Worm (Caenorhabditis elegans): ENCODE measurements around the gene cca-1.

DNA sequence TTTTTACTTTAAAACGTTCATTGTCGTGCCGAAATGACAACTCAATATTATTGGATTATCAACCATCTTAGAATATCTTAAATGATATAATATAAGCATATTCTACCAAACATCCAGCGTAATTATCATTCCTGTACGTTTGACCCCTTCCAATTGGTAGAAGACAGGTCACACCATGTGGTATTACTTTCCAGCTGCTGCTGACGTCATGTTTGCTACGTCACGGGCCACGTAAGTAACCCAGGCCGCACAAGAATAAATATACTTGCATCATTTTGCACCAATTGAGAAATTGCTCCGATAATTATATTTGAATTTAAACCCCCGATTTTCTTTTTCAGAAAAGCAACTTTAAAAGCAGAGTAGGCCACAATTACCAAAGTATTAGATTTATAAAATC is 39.9 kb upstream of the cca-1 start:
- TF ChIP-seq lir-3 (tag; optimal IDR thresholded peaks at IDR 0.05; ENCODE audit: poor library complexity) (no peak), irx-1 (tag; optimal IDR thresholded peaks at IDR 0.05) (no peak), ama-1 (optimal IDR thresholded peaks at IDR 0.05) (no peak), lsy-2 (tag; optimal IDR thresholded peaks at IDR 0.05) (no peak), efl-1 (optimal IDR thresholded peaks at IDR 0.05) (no peak), efl-1 (GFP tag; optimal IDR thresholded peaks at IDR 0.05 in 1 of 2) (no peak), vab-15 (tag; optimal IDR thresholded peaks at IDR 0.05) (no peak), nhr-11 (tag; optimal IDR thresholded peaks at IDR 0.05) (no peak)

All from whole organism, L1 larva.